Worm (Caenorhabditis elegans): ENCODE data around the gene yju-2.

yju-2 gene

ce11 chrIII:7165816-7166229 is 18.3 kb upstream of the yju-2 start:
- TF ChIP-seq hlh-17 (GFP tag; optimal IDR thresholded peaks at IDR 0.05; ENCODE audit: borderline replicate concordance) (no peak), nhr-20 (tag; optimal IDR thresholded peaks at IDR 0.05) (peak; percentile 16), mdl-1 (tag; optimal IDR thresholded peaks at IDR 0.05) (peak in 1 of 2 experiments; percentile 11), swsn-7 (tag; optimal IDR thresholded peaks at IDR 0.05) (peak; percentile 3), blmp-1 (tag; optimal IDR thresholded peaks at IDR 0.05) (peak; percentile 53), snu-23 (GFP tag; optimal IDR thresholded peaks at IDR 0.05) (no peak), skn-1 (tag; optimal IDR thresholded peaks at IDR 0.05) (peak; percentile 82), efl-3 (GFP tag; optimal IDR thresholded peaks at IDR 0.05) (no peak), ceh-63 (GFP tag; optimal IDR thresholded peaks at IDR 0.05) (no peak), unc-30 (tag; optimal IDR thresholded peaks at IDR 0.05) (no peak), ces-1 (GFP tag; optimal IDR thresholded peaks at IDR 0.05) (no peak), nhr-90 (tag; optimal IDR thresholded peaks at IDR 0.05; ENCODE audit: poor library complexity) (peak; percentile 17), egl-27 (tag; optimal IDR thresholded peaks at IDR 0.05) (peak in 1 of 2 experiments; percentile 23), mab-9 (GFP tag; IDR thresholded peaks at IDR 0.05) (no peak), lin-39 (tag; optimal IDR thresholded peaks at IDR 0.05) (no peak), zip-4 (GFP tag; optimal IDR thresholded peaks at IDR 0.05) (peak; percentile 5), nhr-71 (tag; optimal IDR thresholded peaks at IDR 0.05) (peak; percentile 43), nhr-76 (tag; optimal IDR thresholded peaks at IDR 0.05) (no peak), hpl-2 (GFP tag; optimal IDR thresholded peaks at IDR 0.05) (no peak), tbx-2 (tag; optimal IDR thresholded peaks at IDR 0.05) (no peak), xbp-1 (tag; optimal IDR thresholded peaks at IDR 0.05) (peak; percentile 77), pax-3 (tag; optimal IDR thresholded peaks at IDR 0.05) (no peak), ceh-82 (tag; optimal IDR thresholded peaks at IDR 0.05) (peak in 1 of 3 experiments; percentile 57), aly-2 (tag; optimal IDR thresholded peaks at IDR 0.05) (no peak), C34B4.2 (tag; optimal IDR thresholded peaks at IDR 0.05) (no peak), unc-98 (GFP tag; IDR thresholded peaks at IDR 0.05) (no peak), lir-3 (tag; optimal IDR thresholded peaks at IDR 0.05; ENCODE audit: poor library complexity) (no peak), aha-1 (tag; optimal IDR thresholded peaks at IDR 0.05) (no peak), ceh-88 (GFP tag; IDR thresholded peaks at IDR 0.05) (no peak), nhr-12 (tag; optimal IDR thresholded peaks at IDR 0.05) (no peak), F16B12.6 (tag; optimal IDR thresholded peaks at IDR 0.05) (no peak), hlh-4 (tag; optimal IDR thresholded peaks at IDR 0.05) (no peak), sox-4 (tag; optimal IDR thresholded peaks at IDR 0.05) (no peak), lsy-2 (tag; optimal IDR thresholded peaks at IDR 0.05) (peak in 1 of 2 experiments; percentile 47), elt-3 (tag; optimal IDR thresholded peaks at IDR 0.05) (no peak), fkh-8 (tag; optimal IDR thresholded peaks at IDR 0.05) (peak; percentile 3), lin-14 (GFP tag; optimal IDR thresholded peaks at IDR 0.05) (peak; percentile 68), dsc-1 (tag; optimal IDR thresholded peaks at IDR 0.05) (no peak), unc-86 (tag; optimal IDR thresholded peaks at IDR 0.05) (no peak), sup-37 (GFP tag; optimal IDR thresholded peaks at IDR 0.05) (no peak), ztf-11 (tag; optimal IDR thresholded peaks at IDR 0.05) (no peak), lin-15B (tag; optimal IDR thresholded peaks at IDR 0.05) (peak; percentile 26), unc-130 (tag; optimal IDR thresholded peaks at IDR 0.05) (no peak), lin-35 (GFP tag; optimal IDR thresholded peaks at IDR 0.05) (peak; percentile 60 to 77), ceh-8 (GFP tag; optimal IDR thresholded peaks at IDR 0.05) (no peak), irx-1 (tag; optimal IDR thresholded peaks at IDR 0.05) (no peak), efl-1 (optimal IDR thresholded peaks at IDR 0.05) (peak; percentile 37 to 54), efl-1 (GFP tag; optimal IDR thresholded peaks at IDR 0.05 in 1 of 2) (peak; percentile 62 to 92), jun-1 (tag; optimal IDR thresholded peaks at IDR 0.05) (peak; percentile 10), isw-1 (GFP tag; IDR thresholded peaks at IDR 0.05) (peak; percentile 17; the same call in 1 of the 2 replicates), elt-2 (tag; optimal IDR thresholded peaks at IDR 0.05) (peak; percentile 83), mep-1 (tag; optimal IDR thresholded peaks at IDR 0.05) (peak; percentile 45), C16A3.4 (tag; optimal IDR thresholded peaks at IDR 0.05) (no peak)
